Worm (Caenorhabditis elegans): Measurements from ENCODE around the gene H20E11.2.

- no peak for TF ChIP-seq cey-2 (tag; optimal IDR thresholded peaks at IDR 0.05; ENCODE audit: borderline replicate concordance, insufficient read depth)
- TF ChIP-seq pha-4 (GFP tag; IDR thresholded peaks at IDR 0.05) = no peak
- TF ChIP-seq pha-4 (tag; optimal IDR thresholded peaks at IDR 0.05) = no peak
- TF ChIP-seq lsy-2 (tag; optimal IDR thresholded peaks at IDR 0.05) = no peak
- TF ChIP-seq dve-1 (tag; optimal IDR thresholded peaks at IDR 0.05; ENCODE audit: insufficient read depth) = no peak
- TF ChIP-seq mxl-3 (GFP tag; optimal IDR thresholded peaks at IDR 0.05) = no peak
- TF ChIP-seq ceh-28 (tag; optimal IDR thresholded peaks at IDR 0.05) = no peak
- TF ChIP-seq lir-3 (tag; optimal IDR thresholded peaks at IDR 0.05) = no peak
Observed at ce11 chrIV:6841562-6842282, 14.1 kb downstream of the H20E11.2 start.
